Worm (Caenorhabditis elegans): ENCODE results near the gene elc-1.

ce11 chrIII:1424305-1424704 is 7.3 kb upstream of the elc-1 start:
- TF ChIP-seq snpc-4 (tag; optimal IDR thresholded peaks at IDR 0.05) (no peak), lsy-2 (tag; optimal IDR thresholded peaks at IDR 0.05) (peak; percentile 63), ztf-11 (tag; optimal IDR thresholded peaks at IDR 0.05) (no peak), M03D4.4 (tag; optimal IDR thresholded peaks at IDR 0.05) (peak; percentile 23), nhr-76 (tag; optimal IDR thresholded peaks at IDR 0.05) (no peak), lin-13 (tag; optimal IDR thresholded peaks at IDR 0.05) (peak; percentile 32), pha-4 (tag; optimal IDR thresholded peaks at IDR 0.05) (no peak), unc-62 (GFP tag; optimal IDR thresholded peaks at IDR 0.05) (no peak), nhr-12 (tag; optimal IDR thresholded peaks at IDR 0.05) (no peak), elt-3 (tag; optimal IDR thresholded peaks at IDR 0.05) (no peak), nhr-237 (tag; optimal IDR thresholded peaks at IDR 0.05) (no peak)
